Worm (Caenorhabditis elegans) whole organism, L2 larva: ENCODE results near the gene exos-1.

Experiments
- C34F6.9 ChIP-seq: fragments of 150-350 bp; optimal IDR thresholded peaks from 2 replicates; lab custom pipeline; 2014; ENCODE audit warnings: missing biosample characterization, missing genetic modification characterization
- R02D3.7 ChIP-seq: fragments of 150-350 bp; optimal IDR thresholded peaks from 2 replicates; lab custom pipeline; 2014; ENCODE audit warnings: missing biosample characterization, missing genetic modification characterization
- Y55F3AM.14 ChIP-seq: fragments of 200-800 bp; sonication (Bioruptor generic); optimal IDR thresholded peaks from 2 replicates; lab custom pipeline; 2018; ENCODE audit warnings: mild to moderate bottlenecking, missing genetic modification characterization, missing compliant biosample characterization
- ZK546.5 ChIP-seq: sonication (generic microtip); optimal IDR thresholded peaks from 2 replicates; lab custom pipeline; 2017; ENCODE audit warnings: missing biosample characterization, missing genetic modification characterization
- alr-1 ChIP-seq: fragments of 150-350 bp; optimal IDR thresholded peaks from 2 replicates; lab custom pipeline; 2014; ENCODE audit warnings: missing biosample characterization, missing genetic modification characterization
- aly-2 ChIP-seq: fragments of 150-350 bp; optimal IDR thresholded peaks from 2 replicates; lab custom pipeline; 2014; ENCODE audit warnings: missing biosample characterization, missing genetic modification characterization
- ama-1 ChIP-seq: fragments of 150-350 bp; optimal IDR thresholded peaks from 2 replicates; lab custom pipeline; 2018; ENCODE audit warnings: inconsistent platforms
- blmp-1 ChIP-seq: sonication (generic microtip); optimal IDR thresholded peaks from 2 replicates; lab custom pipeline; 2017; ENCODE audit warnings: missing genetic modification characterization, mild to moderate bottlenecking, missing compliant biosample characterization, antibody characterized with exemption, moderate library complexity; ENCODE audit not compliant: insufficient read depth
- ceh-16 ChIP-seq: fragments of 150-350 bp; optimal IDR thresholded peaks from 2 replicates; lab custom pipeline; 2014; ENCODE audit warnings: missing biosample characterization, missing genetic modification characterization
- ceh-82 ChIP-seq: fragments of 150-350 bp; optimal IDR thresholded peaks from 2 replicates; lab custom pipeline; 2014; ENCODE audit warnings: missing biosample characterization, missing genetic modification characterization
- crh-2 ChIP-seq: sonication (generic microtip); optimal IDR thresholded peaks from 2 replicates; lab custom pipeline; 2017; ENCODE audit warnings: missing biosample characterization, missing genetic modification characterization
- dmd-4 ChIP-seq: sonication (generic microtip); optimal IDR thresholded peaks from 2 replicates; lab custom pipeline; 2017; ENCODE audit warnings: missing biosample characterization, missing genetic modification characterization
- egl-27 ChIP-seq: sonication (generic microtip); optimal IDR thresholded peaks from 3 replicates; lab custom pipeline; 2017; ENCODE audit warnings: missing biosample characterization, missing genetic modification reagents, missing genetic modification characterization
- elt-3 ChIP-seq: sonication (generic microtip); optimal IDR thresholded peaks from 2 replicates; lab custom pipeline; 2017; ENCODE audit warnings: missing biosample characterization, missing genetic modification characterization
- fos-1 ChIP-seq: fragments of 150-350 bp; optimal IDR thresholded peaks from 2 replicates; lab custom pipeline; 2014; ENCODE audit warnings: missing biosample characterization, missing genetic modification characterization
- gmeb-1 ChIP-seq: fragments of 150-350 bp; optimal IDR thresholded peaks from 2 replicates; lab custom pipeline; 2014; ENCODE audit warnings: missing biosample characterization, missing genetic modification characterization
- lin-11 ChIP-seq: fragments of 150-350 bp; sonication (generic microtip); optimal IDR thresholded peaks from 2 replicates; lab custom pipeline; 2014; ENCODE audit warnings: missing biosample characterization, missing genetic modification characterization, inconsistent platforms, mixed read lengths
- lin-13 ChIP-seq: fragments of 150-350 bp; optimal IDR thresholded peaks from 2 replicates; lab custom pipeline; 2014; ENCODE audit warnings: missing biosample characterization, missing genetic modification reagents, missing genetic modification characterization
- lin-39 ChIP-seq: fragments of 150-350 bp; optimal IDR thresholded peaks from 2 replicates; lab custom pipeline; 2014; ENCODE audit warnings: missing biosample characterization, missing genetic modification reagents, missing genetic modification characterization
- lsy-2 ChIP-seq, 2 experiments: fragments of 150-350 bp in 1 of 2; sonication (generic microtip) in 1 of 2; optimal IDR thresholded peaks; 2 replicates each; lab custom pipeline; 2014 to 2017; ENCODE audit warnings: missing biosample characterization in 2 of 2, missing genetic modification characterization in 2 of 2
- mdl-1 ChIP-seq, 2 experiments: fragments of 150-350 bp in 1 of 2; sonication (generic microtip) in 1 of 2; optimal IDR thresholded peaks; 2 replicates each; lab custom pipeline; 2017; ENCODE audit warnings: missing biosample characterization in 2 of 2, missing genetic modification characterization in 2 of 2
- nhr-10 ChIP-seq: sonication (generic microtip); optimal IDR thresholded peaks from 2 replicates; lab custom pipeline; 2017; ENCODE audit warnings: missing biosample characterization, missing genetic modification characterization
- nhr-11 ChIP-seq: fragments of 150-350 bp; optimal IDR thresholded peaks from 2 replicates; lab custom pipeline; 2014; ENCODE audit warnings: missing biosample characterization, missing genetic modification characterization
- nhr-12 ChIP-seq: fragments of 150-350 bp; optimal IDR thresholded peaks from 2 replicates; lab custom pipeline; 2014; ENCODE audit warnings: missing biosample characterization, missing genetic modification characterization
- nhr-129 ChIP-seq: fragments of 150-350 bp; optimal IDR thresholded peaks from 2 replicates; lab custom pipeline; 2014; ENCODE audit warnings: missing biosample characterization, missing genetic modification characterization
- nhr-237 ChIP-seq: fragments of 150-350 bp; optimal IDR thresholded peaks from 2 replicates; lab custom pipeline; 2014; ENCODE audit warnings: missing biosample characterization, missing genetic modification characterization
- nhr-25 ChIP-seq: fragments of 150-350 bp; sonication (generic microtip); optimal IDR thresholded peaks from 3 replicates; lab custom pipeline; 2014; ENCODE audit warnings: missing biosample characterization, missing genetic modification characterization
- nhr-6 ChIP-seq: fragments of 150-350 bp; optimal IDR thresholded peaks from 2 replicates; lab custom pipeline; 2014; ENCODE audit warnings: missing biosample characterization, missing genetic modification characterization
- nhr-77 ChIP-seq: fragments of 150-350 bp; optimal IDR thresholded peaks from 2 replicates; lab custom pipeline; 2014; ENCODE audit warnings: missing biosample characterization, missing genetic modification characterization
- peb-1 ChIP-seq: fragments of 150-350 bp; optimal IDR thresholded peaks from 2 replicates; lab custom pipeline; 2014; ENCODE audit warnings: missing biosample characterization, missing genetic modification characterization
- sem-4 ChIP-seq: fragments of 150-350 bp; optimal IDR thresholded peaks from 2 replicates; lab custom pipeline; 2014; ENCODE audit warnings: missing biosample characterization, missing genetic modification reagents, missing genetic modification characterization
- skn-1 ChIP-seq: sonication (generic microtip); optimal IDR thresholded peaks from 2 replicates; lab custom pipeline; 2017; ENCODE audit warnings: missing biosample characterization, missing genetic modification characterization
- sma-3 ChIP-seq: sonication (generic microtip); optimal IDR thresholded peaks from 2 replicates; lab custom pipeline; 2016; ENCODE audit warnings: missing genetic modification reagents, missing genetic modification characterization, missing compliant biosample characterization
- sma-9 ChIP-seq, 2 experiments: fragments of 150-350 bp in 1 of 2; sonication (generic microtip) in 1 of 2; optimal IDR thresholded peaks; 2 replicates each; lab custom pipeline; 2014 to 2016; ENCODE audit warnings: missing genetic modification characterization in 2 of 2, mild to moderate bottlenecking in 1 of 2, missing biosample characterization in 1 of 2, missing compliant biosample characterization in 1 of 2, missing genetic modification reagents in 1 of 2, moderate library complexity in 1 of 2
- snpc-4 ChIP-seq: fragments of 150-350 bp; optimal IDR thresholded peaks from 2 replicates; lab custom pipeline; 2014; ENCODE audit warnings: missing biosample characterization, missing genetic modification characterization
- unc-39 ChIP-seq: fragments of 150-350 bp; optimal IDR thresholded peaks from 2 replicates; lab custom pipeline; 2014; ENCODE audit warnings: missing biosample characterization, missing genetic modification characterization
- unc-55 ChIP-seq: fragments of 150-350 bp; sonication (generic microtip); optimal IDR thresholded peaks from 3 replicates; lab custom pipeline; 2014; ENCODE audit warnings: missing biosample characterization, missing genetic modification reagents, missing genetic modification characterization
- unc-62 ChIP-seq: fragments of 150-350 bp; optimal IDR thresholded peaks from 2 replicates; lab custom pipeline; 2014; ENCODE audit warnings: missing biosample characterization, missing genetic modification reagents, missing genetic modification characterization
- zag-1 ChIP-seq: fragments of 150-350 bp; optimal IDR thresholded peaks from 2 replicates; lab custom pipeline; 2014; ENCODE audit warnings: missing biosample characterization, missing genetic modification characterization
- ztf-1 ChIP-seq: fragments of 200-800 bp; sonication (Bioruptor generic); conservative IDR thresholded peaks from 2 replicates; pipeline ENCODE4 v1.3.6; 2022; ENCODE audit warnings: missing genetic modification characterization, missing compliant biosample characterization
- ztf-11 ChIP-seq: sonication (generic microtip); optimal IDR thresholded peaks from 2 replicates; lab custom pipeline; 2017; ENCODE audit warnings: missing biosample characterization, missing genetic modification characterization
- ztf-4 ChIP-seq: fragments of 150-350 bp; optimal IDR thresholded peaks from 2 replicates; lab custom pipeline; 2014; ENCODE audit warnings: missing biosample characterization, missing genetic modification characterization

The exos-1 gene

ce11 chrIII:11036132-11036531, 27.3 kb downstream of the exos-1 start (continued):
- TF ChIP-seq nhr-6, result peak; percentile 35
- no peak for TF ChIP-seq unc-39
- TF ChIP-seq ceh-16 (tag; lab: Kevin White, UChicago), result no peak
- no peak for TF ChIP-seq sma-9 (GFP tag; optimal IDR thresholded peaks at IDR 0.05; lab: Kevin White, UChicago)
- TF ChIP-seq sma-9 (tag; optimal IDR thresholded peaks at IDR 0.05; lab: Kevin White, UChicago), result no peak
- TF ChIP-seq dmd-4 (tag; lab: Kevin White, UChicago), result no peak
- TF ChIP-seq ama-1 (lab: Kevin White, UChicago), result peak; percentile 6
- TF ChIP-seq R02D3.7 (tag; lab: Kevin White, UChicago), result no peak
- no peak for TF ChIP-seq mdl-1 (tag; optimal IDR thresholded peaks at IDR 0.05; lab: Kevin White, UChicago)
- no peak for TF ChIP-seq elt-3
- peak; percentile 46 for TF ChIP-seq snpc-4 (tag; lab: Kevin White, UChicago)
- TF ChIP-seq egl-27 (tag; lab: Kevin White, UChicago), result peak; percentile 63
- no peak for TF ChIP-seq unc-62 (GFP tag; lab: Kevin White, UChicago)
- TF ChIP-seq lin-13, result peak; percentile 66
- no peak for TF ChIP-seq ceh-82 (tag; lab: Kevin White, UChicago)
- peak; percentile 67 for TF ChIP-seq lin-11 (tag; lab: Kevin White, UChicago)

- no peak for TF ChIP-seq R02D3.7 (tag; lab: Kevin White, UChicago)
- no peak for TF ChIP-seq nhr-6
- no peak for TF ChIP-seq peb-1
- TF ChIP-seq alr-1 (tag; lab: Kevin White, UChicago), result no peak
- TF ChIP-seq sem-4 (tag; lab: Kevin White, UChicago), result no peak
- TF ChIP-seq fos-1 (tag; lab: Kevin White, UChicago), result no peak
- no peak for TF ChIP-seq skn-1 (tag; lab: Kevin White, UChicago)
- TF ChIP-seq zag-1 (tag; lab: Kevin White, UChicago), result no peak
- TF ChIP-seq sma-3 (GFP tag; lab: Kevin White, UChicago), result no peak
- no peak for TF ChIP-seq nhr-10 (tag; lab: Kevin White, UChicago)
- no peak for TF ChIP-seq nhr-237
- TF ChIP-seq ZK546.5 (tag; lab: Kevin White, UChicago), result no peak
- no peak for TF ChIP-seq Y55F3AM.14
- no peak for TF ChIP-seq nhr-11 (tag; lab: Kevin White, UChicago)
- TF ChIP-seq aly-2 (tag; lab: Kevin White, UChicago), result no peak
Measured at ce11 chrIII:11036640-11037039, 27.8 kb downstream of the exos-1 start, which contains the start of gene spat-2. Gene spat-2, plus strand, starts transcription at chrIII:11036940.

- TF ChIP-seq nhr-10 (tag; lab: Kevin White, UChicago) (no peak), lsy-2 (tag; optimal IDR thresholded peaks at IDR 0.05; lab: Kevin White, UChicago) (peak in 1 of 2 experiments; percentile 63), unc-55 (GFP tag; lab: Kevin White, UChicago) (peak; percentile 91), fos-1 (tag; lab: Kevin White, UChicago) (peak; percentile 5), C34F6.9 (tag; lab: Kevin White, UChicago) (peak; percentile 73), ztf-11 (tag; lab: Kevin White, UChicago) (no peak), ZK546.5 (tag; lab: Kevin White, UChicago) (no peak), ceh-82 (tag; lab: Kevin White, UChicago) (no peak), elt-3 (no peak), nhr-129 (tag; lab: Kevin White, UChicago) (peak; percentile 68), zag-1 (tag; lab: Kevin White, UChicago) (peak; percentile 23), alr-1 (tag; lab: Kevin White, UChicago) (no peak)
- TF ChIP-seq, all 48 proteins: peak for 6
Measured at ce11 chrIII:11039250-11039649, 30.4 kb downstream of the exos-1 start.

DNA sequence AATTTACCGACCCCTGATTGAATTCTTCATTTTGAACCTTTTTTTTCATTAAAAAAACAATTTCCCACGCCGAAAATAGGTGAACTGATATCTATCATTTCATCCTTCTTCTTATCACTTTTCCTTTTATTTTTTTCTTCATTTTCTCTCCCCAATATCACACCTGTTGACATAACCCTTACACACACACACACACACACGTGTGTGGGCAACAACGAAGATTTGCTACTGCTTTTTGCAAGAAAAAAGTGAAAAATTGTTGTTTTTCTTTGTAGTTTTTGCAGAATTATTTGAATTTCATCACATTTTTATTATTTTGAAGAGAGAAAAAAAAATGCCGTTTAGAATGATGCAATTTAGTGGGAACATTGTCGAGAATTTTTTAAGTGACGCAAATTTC, 31.8 kb downstream of the exos-1 start:
- no peak for TF ChIP-seq lin-13
- TF ChIP-seq nhr-129 (tag; lab: Kevin White, UChicago), result peak; percentile 12
- no peak for TF ChIP-seq peb-1
- TF ChIP-seq nhr-12 (tag; lab: Kevin White, UChicago), result no peak
- TF ChIP-seq gmeb-1 (tag; lab: Kevin White, UChicago), result no peak
- no peak for TF ChIP-seq Y55F3AM.14
- TF ChIP-seq unc-39, result no peak
- no peak for TF ChIP-seq ama-1 (lab: Kevin White, UChicago)
- TF ChIP-seq alr-1 (tag; lab: Kevin White, UChicago), result no peak
- TF ChIP-seq crh-2, result no peak
- TF ChIP-seq lin-39 (tag; lab: Kevin White, UChicago), result no peak
- no peak for TF ChIP-seq elt-3
- TF ChIP-seq fos-1 (tag; lab: Kevin White, UChicago), result peak; percentile 28
- TF ChIP-seq ztf-4, result no peak
- no peak for TF ChIP-seq nhr-25 (tag; lab: Kevin White, UChicago)
- TF ChIP-seq ztf-1 (GFP tag; lab: Robert Waterston, UW), result no peak
- no peak for TF ChIP-seq nhr-10 (tag; lab: Kevin White, UChicago)
- peak in 1 of 2 experiments; percentile 6 for TF ChIP-seq lsy-2 (tag; optimal IDR thresholded peaks at IDR 0.05; lab: Kevin White, UChicago)
- TF ChIP-seq nhr-77, result no peak
- TF ChIP-seq unc-62 (GFP tag; lab: Kevin White, UChicago), result no peak
- no peak for TF ChIP-seq dmd-4 (tag; lab: Kevin White, UChicago)
- TF ChIP-seq blmp-1, result peak; percentile 2
